Fruit fly (Drosophila melanogaster) whole organism, embryonic: ENCODE data around the gene CG10177.

Source experiments
- Aef1 ChIP-seq: fragments of 200-800 bp; sonication (Bioruptor generic); IDR thresholded peaks from 3 replicates; pipeline ENCODE4 v1.3.6; 2022; ENCODE audit warnings: missing biosample characterization, missing genetic modification characterization
- CG10565 ChIP-seq: fragments of 200-800 bp; sonication (Bioruptor generic); optimal IDR thresholded peaks from 3 replicates; lab custom pipeline; 2016; ENCODE audit warnings: missing biosample characterization, mild to moderate bottlenecking, missing genetic modification characterization
- CG1602 ChIP-seq: fragments of 200-800 bp; sonication (Bioruptor generic); optimal IDR thresholded peaks from 3 replicates; lab custom pipeline; 2016; ENCODE audit warnings: missing biosample characterization, missing genetic modification characterization
- CG17361 ChIP-seq: fragments of 200-800 bp; sonication (Bioruptor generic); IDR thresholded peaks from 3 replicates; pipeline ENCODE4 v1.3.6; 2022; ENCODE audit warnings: missing biosample characterization, missing genetic modification characterization
- CkIIα-i1 ChIP-seq: fragments of 200-800 bp; sonication (Bioruptor generic); IDR thresholded peaks from 2 replicates; pipeline ENCODE4 v1.3.6; 2022; ENCODE audit warnings: missing biosample characterization, missing genetic modification characterization
- TFAM ChIP-seq: fragments of 200-800 bp; sonication (Bioruptor generic); optimal IDR thresholded peaks from 2 replicates; lab custom pipeline; 2017; ENCODE audit warnings: missing biosample characterization, missing genetic modification characterization, inconsistent platforms

dm6 chr3R:23481249-23481915 lies 40.0 kb downstream of the CG10177 start, which contains the start of gene Ir94f:
- TF ChIP-seq CG1602 (GFP tag; lab: Kevin White, UChicago) (no peak), TFAM (GFP tag; lab: Kevin White, UChicago) (no peak), CG17361 (GFP tag; lab: Robert Waterston, UW) (no peak), CkIIα-i1 (no peak), CG10565 (no peak), Aef1 (GFP tag; lab: Robert Waterston, UW) (no peak)
